Fruit fly (Drosophila melanogaster): ENCODE results near the gene Vti1a.
A peak's percentile ranks its signal among the peaks of the same experiment; 100 is the strongest.

Gene Vti1a

dm6 chr3L:666544-666943, 26.2 kb downstream of the Vti1a start (continued):
- TF ChIP-seq dac (GFP tag; optimal IDR thresholded peaks at IDR 0.05) (no peak), CG10669 (GFP tag; optimal IDR thresholded peaks at IDR 0.05) (peak; percentile 15), CG31627 (GFP tag; optimal IDR thresholded peaks at IDR 0.05) (peak; percentile 38), Smox (GFP tag; optimal IDR thresholded peaks at IDR 0.05) (peak; percentile 41), esn (GFP tag; optimal IDR thresholded peaks at IDR 0.05) (peak; percentile 53), Met (GFP tag; optimal IDR thresholded peaks at IDR 0.05) (peak; percentile 54), CG8119 (GFP tag; IDR thresholded peaks at IDR 0.05) (no peak), Sox14 (GFP tag; optimal IDR thresholded peaks at IDR 0.05) (peak; percentile 8)

DNA sequence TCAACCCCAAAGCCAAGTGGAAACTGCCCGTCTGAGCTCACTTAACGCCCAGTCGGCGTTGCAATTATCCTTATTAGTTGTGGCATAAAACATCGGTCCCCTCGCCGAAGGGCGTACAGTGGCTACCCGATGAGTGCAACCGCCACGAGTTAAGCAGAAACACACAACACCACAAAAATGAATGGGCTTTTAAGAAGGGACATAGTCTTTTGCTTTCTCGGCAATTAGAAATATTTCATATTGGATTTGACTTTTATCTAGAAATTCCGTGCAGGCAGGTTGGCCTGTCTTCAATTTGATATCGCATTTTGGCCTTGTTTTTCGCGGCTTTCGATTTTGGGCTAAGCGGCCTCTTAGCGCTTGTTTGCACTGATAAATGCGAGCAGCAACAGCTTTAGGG, 28.8 kb downstream of the Vti1a start:
- TF ChIP-seq Met (GFP tag; optimal IDR thresholded peaks at IDR 0.05): peak; percentile 87
- TF ChIP-seq net (GFP tag; optimal IDR thresholded peaks at IDR 0.05): peak; percentile 43
- peak; percentile 58 for TF ChIP-seq CG10631 (GFP tag; optimal IDR thresholded peaks at IDR 0.05)
- TF ChIP-seq Eip78C (GFP tag): peak; percentile 85
- TF ChIP-seq lz (GFP tag; optimal IDR thresholded peaks at IDR 0.05): peak; percentile 80
- TF ChIP-seq Hr39 (GFP tag; optimal IDR thresholded peaks at IDR 0.05): peak; percentile 88
- peak; percentile 63 for TF ChIP-seq Blimp-1 (GFP tag; optimal IDR thresholded peaks at IDR 0.05)
- no peak for TF ChIP-seq CG1621 (tag; optimal IDR thresholded peaks at IDR 0.05)
- TF ChIP-seq CG8319 (GFP tag; optimal IDR thresholded peaks at IDR 0.05): peak; percentile 50
- peak; percentile 63 for TF ChIP-seq Eip75B (GFP tag; optimal IDR thresholded peaks at IDR 0.05)
- TF ChIP-seq CG3032 (tag; optimal IDR thresholded peaks at IDR 0.05): peak; percentile 53
- TF ChIP-seq salr (GFP tag; optimal IDR thresholded peaks at IDR 0.05): peak in 1 of 2 experiments; percentile 31
- peak; percentile 63 for TF ChIP-seq pdm3 (GFP tag; optimal IDR thresholded peaks at IDR 0.05)
- peak; percentile 36 for TF ChIP-seq Sox15 (GFP tag; optimal IDR thresholded peaks at IDR 0.05)
- TF ChIP-seq dac (GFP tag; optimal IDR thresholded peaks at IDR 0.05): no peak
- peak; percentile 60 for TF ChIP-seq CG11762 (GFP tag; optimal IDR thresholded peaks at IDR 0.05; ENCODE audit: insufficient read depth)
- TF ChIP-seq CG31627 (GFP tag; optimal IDR thresholded peaks at IDR 0.05): peak; percentile 87
- TF ChIP-seq CG3919 (GFP tag; optimal IDR thresholded peaks at IDR 0.05): peak; percentile 68
- TF ChIP-seq OdsH (GFP tag; optimal IDR thresholded peaks at IDR 0.05): peak; percentile 66
- no peak for TF ChIP-seq CG15336 (GFP tag; IDR thresholded peaks at IDR 0.05)
- peak; percentile 47 for TF ChIP-seq CG34406 (GFP tag; optimal IDR thresholded peaks at IDR 0.05)
- TF ChIP-seq CG6276 (GFP tag; optimal IDR thresholded peaks at IDR 0.05): no peak
- peak; percentile 95 for TF ChIP-seq svp (GFP tag)
- peak; percentile 50 for TF ChIP-seq Ets96B (tag; optimal IDR thresholded peaks at IDR 0.05)
- peak; percentile 29 for TF ChIP-seq CG32006 (GFP tag; optimal IDR thresholded peaks at IDR 0.05)
- no peak for TF ChIP-seq Hr38 (GFP tag; optimal IDR thresholded peaks at IDR 0.05)
- peak; percentile 56 for TF ChIP-seq Eip93F (GFP tag; optimal IDR thresholded peaks at IDR 0.05)
- TF ChIP-seq CG4318 (GFP tag; optimal IDR thresholded peaks at IDR 0.05): peak; percentile 7
- peak; percentile 84 for TF ChIP-seq esn (GFP tag; optimal IDR thresholded peaks at IDR 0.05)
- peak; percentile 66 for TF ChIP-seq CG6854 (GFP tag; optimal IDR thresholded peaks at IDR 0.05)
- peak; percentile 33 for TF ChIP-seq fd59A (GFP tag; optimal IDR thresholded peaks at IDR 0.05)
- peak; percentile 52 for TF ChIP-seq spab (GFP tag; optimal IDR thresholded peaks at IDR 0.05)
- no peak for TF ChIP-seq CG9139 (GFP tag; optimal IDR thresholded peaks at IDR 0.05)
- TF ChIP-seq CG8632 (GFP tag; optimal IDR thresholded peaks at IDR 0.05): peak; percentile 49
- no peak for TF ChIP-seq fd85E (GFP tag; optimal IDR thresholded peaks at IDR 0.05)
- TF ChIP-seq achi (GFP tag; optimal IDR thresholded peaks at IDR 0.05): peak; percentile 54
- no peak for TF ChIP-seq Gug (GFP tag; IDR thresholded peaks at IDR 0.05)
- TF ChIP-seq CG8119 (GFP tag; IDR thresholded peaks at IDR 0.05): 0 out of 3 replicates have a peak, but pooled peaks have one; percentile 33
- TF ChIP-seq Hr4 (GFP tag; optimal IDR thresholded peaks at IDR 0.05): peak; percentile 29
- TF ChIP-seq Smox (GFP tag; optimal IDR thresholded peaks at IDR 0.05): peak; percentile 81
- peak; percentile 83 for TF ChIP-seq topi (GFP tag; optimal IDR thresholded peaks at IDR 0.05)
- peak; percentile 70 for TF ChIP-seq acj6 (GFP tag; optimal IDR thresholded peaks at IDR 0.05)
- TF ChIP-seq Sox14 (GFP tag; optimal IDR thresholded peaks at IDR 0.05): peak; percentile 63
- no peak for TF ChIP-seq fkh (GFP tag; optimal IDR thresholded peaks at IDR 0.05)
- peak; percentile 80 for TF ChIP-seq CG6163 (GFP tag; IDR thresholded peaks at IDR 0.05)
- TF ChIP-seq Sox102F (GFP tag; optimal IDR thresholded peaks at IDR 0.05): peak; percentile 84
- TF ChIP-seq dsx (GFP tag; optimal IDR thresholded peaks at IDR 0.05; ENCODE audit: poor library complexity, severe bottlenecking): peak; percentile 48
- peak; percentile 48 for TF ChIP-seq CG7368 (GFP tag; optimal IDR thresholded peaks at IDR 0.05)

All from whole organism, prepupa.